Worm (Caenorhabditis elegans): ENCODE measurements around the gene Y32H12A.7.

Y32H12A.7 gene

DNA sequence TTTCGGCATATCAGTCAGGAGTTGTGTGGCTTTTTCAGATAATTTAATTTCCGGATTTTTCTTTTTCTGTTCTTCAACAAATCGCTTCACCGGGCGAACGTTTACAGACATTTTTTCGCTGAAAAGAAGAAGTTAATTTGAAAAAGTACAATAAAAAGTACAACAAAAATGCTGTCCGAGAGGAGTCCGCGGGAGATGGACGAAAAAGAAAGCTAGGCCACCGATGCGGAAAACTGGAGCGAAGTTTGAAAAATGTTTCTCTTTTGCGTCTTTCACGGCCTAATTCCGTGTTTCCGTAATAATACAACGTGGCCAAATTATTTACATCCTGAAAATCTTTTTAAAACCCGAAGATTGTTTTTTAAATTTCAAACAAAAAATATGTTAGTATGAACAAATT lies 36.0 kb downstream of the Y32H12A.7 start, which contains the start of gene thoc-5 (continued):
- peak; percentile 33 for TF ChIP-seq T20F7.1 (GFP tag; optimal IDR thresholded peaks at IDR 0.05)
- 0 out of 2 replicates have a peak, but pooled peaks have one; percentile 70 for TF ChIP-seq Y75B8A.6 (GFP tag; IDR thresholded peaks at IDR 0.05)
- no peak for TF ChIP-seq ama-1 (optimal IDR thresholded peaks at IDR 0.05)
- no peak for TF ChIP-seq skn-1 (tag; optimal IDR thresholded peaks at IDR 0.05)
- peak; percentile 72; the same call in 1 of the 2 replicates for TF ChIP-seq tra-1 (GFP tag; IDR thresholded peaks at IDR 0.05)
- peak; percentile 92 for TF ChIP-seq dmd-9 (GFP tag; IDR thresholded peaks at IDR 0.05)
- peak; percentile 80 for TF ChIP-seq madf-9 (GFP tag; conservative IDR thresholded peaks at IDR 0.05)
- no peak for TF ChIP-seq fkh-10 (GFP tag; optimal IDR thresholded peaks at IDR 0.05)
- no peak for TF ChIP-seq nhr-237 (tag; optimal IDR thresholded peaks at IDR 0.05)
- TF ChIP-seq lim-7 (GFP tag; IDR thresholded peaks at IDR 0.05), result no peak
- no peak for TF ChIP-seq saeg-2 (GFP tag; IDR thresholded peaks at IDR 0.05)
- TF ChIP-seq arid-1 (GFP tag; conservative IDR thresholded peaks at IDR 0.05), result peak; percentile 38; the same call in 1 of the 2 replicates
- TF ChIP-seq nhr-41 (GFP tag; IDR thresholded peaks at IDR 0.05), result no peak
- peak; percentile 53 for TF ChIP-seq mep-1 (tag; optimal IDR thresholded peaks at IDR 0.05)
- no peak for TF ChIP-seq F44E2.7 (GFP tag; IDR thresholded peaks at IDR 0.05)
- peak in 1 of 2 experiments; percentile 94 for TF ChIP-seq hif-1 (tag; optimal IDR thresholded peaks at IDR 0.05)
- TF ChIP-seq aly-2 (tag; optimal IDR thresholded peaks at IDR 0.05), result no peak

DNA sequence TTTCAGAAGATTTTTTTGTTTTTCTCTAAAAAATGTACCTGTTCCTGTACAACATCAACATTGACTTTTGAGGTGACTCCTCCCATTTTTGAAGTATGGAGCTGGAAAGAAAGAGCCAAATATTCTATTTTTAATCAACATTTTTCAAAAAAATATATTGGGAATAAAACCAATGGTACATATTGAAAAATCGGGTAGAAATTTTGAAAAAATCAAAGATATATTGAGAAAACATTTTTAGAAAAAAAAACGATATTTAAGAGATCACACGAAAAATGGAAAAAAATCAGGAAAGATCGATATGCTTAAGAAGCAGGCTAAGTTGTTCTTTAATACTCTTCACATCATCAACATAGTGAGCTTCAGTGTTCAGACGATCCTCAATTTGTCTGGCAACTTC lies 39.2 kb downstream of the Y32H12A.7 start, which contains the start of gene glrx-21:
Gene glrx-21, minus strand, starts transcription at position 101 of the 400 bp plus-strand sequence.
- no peak for TF ChIP-seq jun-1 (tag; optimal IDR thresholded peaks at IDR 0.05)

DNA sequence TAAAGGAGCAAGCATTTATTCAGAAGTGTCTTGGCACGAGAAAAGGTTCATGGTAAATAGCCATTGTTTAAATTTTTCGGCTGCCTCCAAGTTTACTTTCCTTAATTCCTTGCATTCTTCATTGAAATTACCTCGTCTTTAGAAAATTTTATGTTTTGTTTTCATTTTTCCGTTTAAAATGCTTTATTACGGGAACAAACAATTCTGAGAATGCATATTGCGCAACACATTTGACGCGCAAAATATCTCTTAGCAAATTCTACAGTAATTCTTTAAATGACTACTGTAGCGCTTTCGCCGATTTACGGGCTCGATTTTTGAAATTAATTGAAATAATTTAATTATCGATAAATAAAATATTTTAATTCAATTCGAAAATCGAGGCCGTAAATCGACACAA lies 40.7 kb downstream of the Y32H12A.7 start:
- TF ChIP-seq spr-3 (GFP tag; optimal IDR thresholded peaks at IDR 0.05) (no peak), tag-97 (GFP tag; IDR thresholded peaks at IDR 0.05) (no peak), daf-8 (GFP tag; IDR thresholded peaks at IDR 0.05) (no peak), dve-1 (tag; optimal IDR thresholded peaks at IDR 0.05; ENCODE audit: insufficient read depth) (no peak), ceh-28 (tag; optimal IDR thresholded peaks at IDR 0.05) (no peak), spr-1 (tag; optimal IDR thresholded peaks at IDR 0.05) (no peak), snpc-1.2 (GFP tag; IDR thresholded peaks at IDR 0.05) (no peak), gei-8 (GFP tag; optimal IDR thresholded peaks at IDR 0.05) (no peak), lsy-2 (tag; optimal IDR thresholded peaks at IDR 0.05) (no peak), Y105C5A.15 (GFP tag; IDR thresholded peaks at IDR 0.05) (no peak), cey-2 (tag; optimal IDR thresholded peaks at IDR 0.05; ENCODE audit: borderline replicate concordance, insufficient read depth) (no peak), mxl-2 (GFP tag; conservative IDR thresholded peaks at IDR 0.05) (no peak), nhr-28 (tag; optimal IDR thresholded peaks at IDR 0.05) (no peak), lin-1 (GFP tag; IDR thresholded peaks at IDR 0.05) (no peak)

DNA sequence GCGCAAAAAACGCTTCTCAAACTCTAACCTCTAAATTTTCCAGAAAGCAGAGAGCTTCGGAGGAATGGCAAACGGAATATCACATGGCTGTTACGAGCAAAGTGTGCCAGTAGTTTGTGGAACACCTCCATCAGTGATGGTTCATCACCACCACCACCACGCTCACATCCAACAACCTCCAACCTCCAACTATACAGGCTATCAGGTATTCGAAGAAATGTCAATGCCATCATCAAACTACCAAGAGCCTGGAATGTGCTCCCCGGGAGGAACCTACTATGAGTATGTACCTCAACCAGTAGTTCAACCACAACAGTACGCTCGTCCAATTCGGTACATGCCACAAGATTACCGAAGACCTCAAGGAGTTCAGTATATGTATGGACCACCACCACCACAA lies 41.7 kb downstream of the Y32H12A.7 start:
- TF ChIP-seq hif-1 (tag; optimal IDR thresholded peaks at IDR 0.05), result no peak
- peak; percentile 90 for TF ChIP-seq aha-1 (tag)

DNA sequence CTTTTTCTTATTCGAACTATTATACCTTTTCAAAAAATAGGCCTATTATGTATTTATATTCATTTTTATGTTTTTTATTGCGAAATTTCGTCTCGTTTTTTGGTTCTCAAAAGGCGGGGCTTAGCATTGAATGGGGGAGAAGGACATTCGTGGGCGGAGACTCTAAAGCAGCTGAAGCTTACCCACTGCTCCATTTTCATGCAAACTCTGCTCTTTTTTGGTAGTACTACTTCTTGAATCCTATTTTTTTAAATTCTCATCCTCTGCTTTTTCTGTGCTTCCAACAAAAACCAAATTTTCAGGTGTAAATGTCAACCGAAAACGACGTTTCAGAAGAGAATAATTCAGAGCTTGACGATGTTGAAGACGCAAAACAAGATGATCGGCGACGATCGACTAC lies 43.8 kb downstream of the Y32H12A.7 start, which contains the start of gene ZK121.2:
Gene ZK121.2, plus strand, starts transcription at position 301 of the 400 bp plus-strand sequence.
- TF ChIP-seq aha-1 (tag) (peak; percentile 23), aly-2 (tag; optimal IDR thresholded peaks at IDR 0.05) (no peak)

DNA sequence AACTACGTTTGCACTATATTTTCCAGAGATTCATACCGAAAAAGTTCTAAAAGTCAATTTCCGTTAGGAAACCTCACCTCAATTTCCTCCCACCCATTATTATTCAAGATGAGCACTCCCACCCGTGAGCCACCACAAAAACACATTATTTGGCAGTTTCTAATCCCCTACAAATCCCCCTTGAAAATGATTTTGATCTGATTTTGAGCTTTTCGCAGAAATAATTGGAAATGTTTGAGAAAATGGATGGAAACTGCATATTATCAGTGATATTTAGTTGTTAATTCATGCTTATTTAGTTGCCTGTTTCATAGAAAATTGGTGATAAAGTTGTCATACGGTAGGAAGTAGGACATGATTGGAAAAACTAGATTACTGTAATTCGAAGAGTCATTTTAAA lies 44.7 kb downstream of the Y32H12A.7 start:
- TF ChIP-seq lin-15B (tag; optimal IDR thresholded peaks at IDR 0.05) (no peak), unc-62 (GFP tag; optimal IDR thresholded peaks at IDR 0.05 in 1 of 2) (peak in 1 of 2 experiments; percentile 86), unc-62 (tag; optimal IDR thresholded peaks at IDR 0.05) (no peak), aly-2 (tag; optimal IDR thresholded peaks at IDR 0.05) (no peak), lin-1 (GFP tag; IDR thresholded peaks at IDR 0.05) (no peak)

Data from whole organism, L4 larva.